Worm (Caenorhabditis elegans): ENCODE measurements around the gene madf-8.

madf-8 gene

ce11 chrIII:3621211-3621897, 29.3 kb downstream of the madf-8 start:
- TF ChIP-seq tbx-37 (GFP tag; conservative IDR thresholded peaks at IDR 0.05), result no peak

- TF ChIP-seq scrt-1 (GFP tag; IDR thresholded peaks at IDR 0.05) (0 out of 2 replicates have a peak, but pooled peaks have one; percentile 52), pes-1 (GFP tag; IDR thresholded peaks at IDR 0.05) (peak; percentile 58; the same call in 1 of the 2 replicates), ets-7 (tag; optimal IDR thresholded peaks at IDR 0.05) (peak; percentile 7), sea-1 (GFP tag; conservative IDR thresholded peaks at IDR 0.05) (0 out of 2 replicates have a peak, but pooled peaks have one; percentile 11), ceh-36 (tag; optimal IDR thresholded peaks at IDR 0.05) (no peak), tbx-11 (GFP tag; IDR thresholded peaks at IDR 0.05) (no peak), hmg-4 (GFP tag; optimal IDR thresholded peaks at IDR 0.05) (peak; percentile 82), aly-1 (tag; optimal IDR thresholded peaks at IDR 0.05) (peak; percentile 59)
These were observed 30.0 kb downstream of the madf-8 start for ce11 chrIII:3620652-3621051.

ce11 chrIII:3619621-3620261, 30.9 kb downstream of the madf-8 start:
- no peak for TF ChIP-seq flt-1 (GFP tag; IDR thresholded peaks at IDR 0.05)
- no peak for TF ChIP-seq scrt-1 (GFP tag; IDR thresholded peaks at IDR 0.05)
- no peak for TF ChIP-seq hnd-1 (tag; optimal IDR thresholded peaks at IDR 0.05)
- no peak for TF ChIP-seq tra-4 (tag; optimal IDR thresholded peaks at IDR 0.05)
- no peak for TF ChIP-seq B0310.2 (tag; optimal IDR thresholded peaks at IDR 0.05)
- no peak for TF ChIP-seq hmbx-1 (tag; optimal IDR thresholded peaks at IDR 0.05)
- no peak for TF ChIP-seq ceh-36 (tag; optimal IDR thresholded peaks at IDR 0.05)
- no peak for TF ChIP-seq ceh-13 (GFP tag; optimal IDR thresholded peaks at IDR 0.05)
- no peak for TF ChIP-seq sea-1 (GFP tag; conservative IDR thresholded peaks at IDR 0.05)
- no peak for TF ChIP-seq tbx-11 (GFP tag; IDR thresholded peaks at IDR 0.05)
- TF ChIP-seq hmg-4 (GFP tag; optimal IDR thresholded peaks at IDR 0.05), result no peak
- no peak for TF ChIP-seq pes-1 (GFP tag; IDR thresholded peaks at IDR 0.05)
- no peak for TF ChIP-seq tbx-37 (GFP tag; conservative IDR thresholded peaks at IDR 0.05)
- TF ChIP-seq aly-1 (tag; optimal IDR thresholded peaks at IDR 0.05), result no peak
- TF ChIP-seq F13C5.2 (tag; optimal IDR thresholded peaks at IDR 0.05), result no peak

- TF ChIP-seq hmbx-1 (tag; optimal IDR thresholded peaks at IDR 0.05) (no peak), tra-4 (tag; optimal IDR thresholded peaks at IDR 0.05) (no peak), scrt-1 (GFP tag; IDR thresholded peaks at IDR 0.05) (no peak), B0310.2 (tag; optimal IDR thresholded peaks at IDR 0.05) (no peak), tbx-37 (GFP tag; conservative IDR thresholded peaks at IDR 0.05) (no peak), tbx-11 (GFP tag; IDR thresholded peaks at IDR 0.05) (no peak), F13C5.2 (tag; optimal IDR thresholded peaks at IDR 0.05) (no peak), flt-1 (GFP tag; IDR thresholded peaks at IDR 0.05) (no peak), sea-1 (GFP tag; conservative IDR thresholded peaks at IDR 0.05) (no peak), ceh-36 (tag; optimal IDR thresholded peaks at IDR 0.05) (no peak), pes-1 (GFP tag; IDR thresholded peaks at IDR 0.05) (no peak), ama-1 (optimal IDR thresholded peaks at IDR 0.05) (no peak), aly-1 (tag; optimal IDR thresholded peaks at IDR 0.05) (no peak), ets-7 (tag; optimal IDR thresholded peaks at IDR 0.05) (no peak), hnd-1 (tag; optimal IDR thresholded peaks at IDR 0.05) (no peak), hmg-4 (GFP tag; optimal IDR thresholded peaks at IDR 0.05) (no peak), ceh-13 (GFP tag; optimal IDR thresholded peaks at IDR 0.05) (no peak)
These were observed 37.7 kb downstream of the madf-8 start for ce11 chrIII:3612882-3613479.

- TF ChIP-seq tra-4 (tag; optimal IDR thresholded peaks at IDR 0.05) (no peak), F13C5.2 (tag; optimal IDR thresholded peaks at IDR 0.05) (no peak), ama-1 (optimal IDR thresholded peaks at IDR 0.05) (peak; percentile 69), aly-1 (tag; optimal IDR thresholded peaks at IDR 0.05) (no peak)
These were observed 38.2 kb downstream of the madf-8 start for ce11 chrIII:3612387-3612786.

- TF ChIP-seq tra-4 (tag; optimal IDR thresholded peaks at IDR 0.05) (no peak), B0310.2 (tag; optimal IDR thresholded peaks at IDR 0.05) (no peak), ceh-36 (tag; optimal IDR thresholded peaks at IDR 0.05) (no peak), scrt-1 (GFP tag; IDR thresholded peaks at IDR 0.05) (no peak), hmbx-1 (tag; optimal IDR thresholded peaks at IDR 0.05) (no peak), hnd-1 (tag; optimal IDR thresholded peaks at IDR 0.05) (no peak), ceh-13 (GFP tag; optimal IDR thresholded peaks at IDR 0.05) (no peak), aly-1 (tag; optimal IDR thresholded peaks at IDR 0.05) (no peak), F13C5.2 (tag; optimal IDR thresholded peaks at IDR 0.05) (no peak), flt-1 (GFP tag; IDR thresholded peaks at IDR 0.05) (no peak), tbx-11 (GFP tag; IDR thresholded peaks at IDR 0.05) (no peak), hmg-4 (GFP tag; optimal IDR thresholded peaks at IDR 0.05) (no peak), sea-1 (GFP tag; conservative IDR thresholded peaks at IDR 0.05) (no peak), pes-1 (GFP tag; IDR thresholded peaks at IDR 0.05) (no peak), ets-7 (tag; optimal IDR thresholded peaks at IDR 0.05) (no peak), ama-1 (optimal IDR thresholded peaks at IDR 0.05) (no peak), tbx-37 (GFP tag; conservative IDR thresholded peaks at IDR 0.05) (no peak)
These were observed 45.0 kb downstream of the madf-8 start for ce11 chrIII:3605681-3606080.

ce11 chrIII:3601271-3601670, 49.4 kb downstream of the madf-8 start:
- TF ChIP-seq aly-1 (tag; optimal IDR thresholded peaks at IDR 0.05), result no peak
